Fruit fly (Drosophila melanogaster) S2 (cell line): Measurements from ENCODE around the gene Teh1.

Experiments
- CG8478 ChIP-seq: fragments of >200 bp; optimal IDR thresholded peaks from 2 replicates; lab custom pipeline; 2018
- CTCF ChIP-seq, 2 experiments: fragments of >200 bp; optimal IDR thresholded peaks; 2 replicates each; lab custom pipeline; 2018

- TF ChIP-seq CG8478 (lab: Kevin White, UChicago) (no peak), CTCF (optimal IDR thresholded peaks at IDR 0.05; lab: Kevin White, UChicago) (no peak)
Observed at dm6 chr3R:9913442-9913841, 45.5 kb upstream of the Teh1 start.
